Worm (Caenorhabditis elegans): ENCODE results near the gene C50F4.6.

DNA sequence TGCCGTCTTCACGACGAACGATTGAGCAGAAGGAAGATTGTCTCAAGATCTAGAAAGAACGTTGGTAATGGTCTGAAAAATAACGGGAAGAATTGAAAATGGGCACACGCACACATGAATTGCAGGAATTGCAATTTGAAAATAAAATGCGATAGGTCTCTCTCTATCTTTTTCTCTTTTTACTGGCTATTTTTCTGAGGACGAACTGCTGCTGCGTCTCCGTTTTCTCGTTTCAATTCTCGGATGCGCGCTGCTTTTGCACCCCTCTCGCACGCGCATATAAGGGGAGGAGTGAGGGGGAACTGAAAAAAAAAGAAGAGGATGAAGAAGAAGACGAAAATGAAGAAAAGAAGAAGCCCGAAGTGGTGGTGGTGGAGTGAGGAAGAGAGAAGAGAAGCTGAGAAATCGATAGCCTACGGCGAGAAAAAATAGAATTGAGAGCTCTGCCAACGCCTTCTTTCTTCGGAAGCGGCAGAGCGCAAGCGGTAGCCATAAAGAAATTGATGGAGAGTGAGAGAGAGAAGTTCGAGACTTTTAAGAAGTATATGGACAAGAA, 15.8 kb downstream of the C50F4.6 start, which contains the start of gene rgef-1:
- no peak for TF ChIP-seq snpc-4 (GFP tag; optimal IDR thresholded peaks at IDR 0.05)
- TF ChIP-seq snpc-4 (tag; optimal IDR thresholded peaks at IDR 0.05), result no peak
- no peak for TF ChIP-seq ama-1 (optimal IDR thresholded peaks at IDR 0.05)
- TF ChIP-seq ama-1 (GFP tag; optimal IDR thresholded peaks at IDR 0.05), result no peak
- TF ChIP-seq pha-4 (tag; optimal IDR thresholded peaks at IDR 0.05), result no peak
- no peak for TF ChIP-seq F22D6.2 (tag; optimal IDR thresholded peaks at IDR 0.05)
- no peak for TF ChIP-seq nhr-80 (tag; optimal IDR thresholded peaks at IDR 0.05)

Measured in whole organism, young adult.